Worm (Caenorhabditis elegans) whole organism, midembryonic: ENCODE data around the gene spe-18.

Source experiments
- cog-1 ChIP-seq: sonication (generic microtip); optimal IDR thresholded peaks from 2 replicates; lab custom pipeline; 2016; ENCODE audit warnings: missing genetic modification characterization, missing compliant biosample characterization
- flt-1 ChIP-seq: fragments of 200-800 bp; sonication (Bioruptor generic); IDR thresholded peaks from 2 replicates; pipeline ENCODE4 v1.3.6; 2022; ENCODE audit warnings: missing genetic modification characterization, missing compliant biosample characterization
- klf-2 ChIP-seq: fragments of 200-800 bp; sonication (Bioruptor generic); conservative IDR thresholded peaks from 2 replicates; pipeline ENCODE4 v1.3.6; 2022; ENCODE audit warnings: missing genetic modification reagents, missing genetic modification characterization, missing compliant biosample characterization
- med-1 ChIP-seq: sonication (generic microtip); optimal IDR thresholded peaks from 2 replicates; lab custom pipeline; 2017; ENCODE audit warnings: missing genetic modification characterization, mild to moderate bottlenecking, missing compliant biosample characterization, antibody characterized with exemption, missing genetic modification reagents; ENCODE audit not compliant: insufficient read depth
- tab-1 ChIP-seq: fragments of 200-800 bp; sonication (Bioruptor generic); IDR thresholded peaks from 2 replicates; pipeline ENCODE4 v1.3.6; 2022; ENCODE audit warnings: missing genetic modification characterization, missing compliant biosample characterization
- ztf-23 ChIP-seq: fragments of 200-800 bp; sonication (Bioruptor generic); IDR thresholded peaks from 2 replicates; pipeline ENCODE4 v1.3.6; 2022; ENCODE audit warnings: missing genetic modification reagents, missing genetic modification characterization, missing compliant biosample characterization
- ztf-29 ChIP-seq: fragments of 200-800 bp; sonication (Bioruptor generic); IDR thresholded peaks from 2 replicates; pipeline ENCODE4 v1.3.6; 2022; ENCODE audit warnings: missing genetic modification reagents, missing genetic modification characterization, missing compliant biosample characterization

DNA sequence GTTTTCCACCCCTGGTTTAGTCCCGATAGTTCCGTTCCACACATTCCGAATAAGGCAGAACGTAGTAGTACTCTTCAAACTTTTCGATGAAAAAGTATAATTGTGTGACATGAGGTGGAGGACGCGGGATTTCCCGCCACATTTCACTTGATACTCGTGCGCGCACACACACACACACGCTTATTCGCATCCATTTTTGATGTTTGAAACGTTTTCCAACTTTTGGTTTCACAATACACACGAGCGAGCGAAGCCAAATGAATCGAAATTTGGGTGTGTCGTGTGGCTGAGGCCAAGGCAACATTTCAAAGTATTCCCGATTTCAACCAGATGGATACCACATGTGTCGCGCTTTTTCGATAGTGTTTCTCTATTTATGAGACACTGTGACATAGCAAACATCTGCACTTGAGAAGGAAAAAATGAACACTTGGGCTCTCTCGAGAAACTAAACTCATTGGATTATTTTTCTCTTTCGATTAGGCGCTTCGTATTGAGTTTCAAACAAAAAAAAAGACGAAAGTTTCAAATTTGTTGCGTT lies 40.4 kb upstream of the spe-18 start:
- no peak for TF ChIP-seq klf-2 (GFP tag; lab: Robert Waterston, UW)
- no peak for TF ChIP-seq cog-1 (tag; lab: Kevin White, UChicago)
- no peak for TF ChIP-seq ztf-29
- no peak for TF ChIP-seq flt-1 (GFP tag; lab: Robert Waterston, UW)
- TF ChIP-seq med-1 (GFP tag; lab: Kevin White, UChicago) = no peak
- no peak for TF ChIP-seq tab-1 (GFP tag; lab: Robert Waterston, UW)
- no peak for TF ChIP-seq ztf-23 (GFP tag; lab: Robert Waterston, UW)
